Fruit fly (Drosophila melanogaster) whole organism, larva: ENCODE results near the gene CecA2.

Source experiments
- noc ChIP-seq: fragments of 200-800 bp; sonication (Bioruptor generic); optimal IDR thresholded peaks from 3 replicates; lab custom pipeline; 2019; ENCODE audit warnings: missing biosample characterization, mild to moderate bottlenecking, missing genetic modification characterization, moderate library complexity

CecA2 gene

DNA sequence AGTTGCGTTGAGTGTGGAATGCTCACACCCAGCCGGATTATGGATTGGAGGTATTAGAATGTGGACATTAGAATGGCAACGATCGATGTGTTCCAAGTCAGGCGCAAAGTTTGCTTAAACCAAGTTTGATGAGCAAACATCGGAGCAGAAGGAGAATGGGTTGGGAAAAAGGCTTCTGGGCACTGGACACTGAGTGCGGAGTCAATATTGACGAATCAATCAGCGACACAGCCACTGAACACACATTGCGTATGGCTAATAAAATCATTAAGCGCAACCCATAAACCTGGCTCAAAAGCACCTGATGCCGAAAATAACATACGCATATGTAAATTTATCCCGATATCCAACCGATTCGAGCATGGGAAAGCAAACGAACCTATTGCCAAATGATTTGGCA, 18.1 kb upstream of the CecA2 start:
- no peak for TF ChIP-seq noc (tag; lab: Kevin White, UChicago)

DNA sequence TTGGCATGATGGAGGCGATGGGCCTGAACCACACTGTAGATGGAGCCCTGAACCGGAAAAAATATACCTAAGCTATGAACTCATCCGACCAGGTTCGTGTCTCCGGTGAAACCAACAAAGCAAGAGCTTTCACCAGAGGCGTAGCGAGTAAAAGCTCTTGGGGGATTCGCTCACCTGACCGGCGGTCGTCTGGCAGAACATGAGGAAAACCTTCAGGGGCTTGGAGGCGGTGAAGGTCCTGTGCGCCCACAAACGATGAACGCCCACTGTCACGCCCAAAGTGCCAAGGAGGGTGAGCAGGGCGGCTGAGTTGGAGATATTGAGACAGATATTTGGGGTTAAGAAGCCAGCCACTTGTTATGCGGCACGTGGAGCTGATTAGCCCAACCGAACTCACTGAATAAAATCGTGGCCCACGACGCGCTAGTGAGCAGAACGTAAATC, 16.3 kb upstream of the CecA2 start:
- peak; percentile 72 for TF ChIP-seq noc (tag; lab: Kevin White, UChicago)

- TF ChIP-seq noc (tag; lab: Kevin White, UChicago) = no peak
These were observed 15.8 kb upstream of the CecA2 start, which contains the start of gene CG15531 for dm6 chr3R:30196128-30196527. CG15531 (minus strand) TSS chr3R:30196228.

DNA sequence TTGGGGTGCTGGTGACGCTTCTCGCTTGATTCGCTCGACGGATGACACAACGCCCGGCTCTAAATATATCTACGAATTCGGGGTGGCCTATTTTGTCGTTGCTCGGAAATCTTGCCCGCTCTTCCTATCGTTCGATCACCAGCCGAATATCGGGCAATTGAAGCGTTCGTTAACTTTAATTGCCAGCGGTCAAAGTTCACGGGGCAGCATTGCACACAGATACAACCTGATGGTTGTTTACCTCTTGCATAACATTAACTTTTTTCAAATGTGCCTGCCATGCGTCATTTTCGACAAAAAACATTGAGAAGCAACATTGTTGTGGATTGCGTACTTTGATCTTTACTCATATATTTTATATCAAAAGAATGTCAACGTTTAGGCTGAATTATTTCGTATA, 14.2 kb upstream of the CecA2 start:
- no peak for TF ChIP-seq noc (tag; lab: Kevin White, UChicago)

- TF ChIP-seq noc (tag; lab: Kevin White, UChicago) = peak; percentile 6
These were observed 13.2 kb upstream of the CecA2 start for dm6 chr3R:30198793-30199192.

DNA sequence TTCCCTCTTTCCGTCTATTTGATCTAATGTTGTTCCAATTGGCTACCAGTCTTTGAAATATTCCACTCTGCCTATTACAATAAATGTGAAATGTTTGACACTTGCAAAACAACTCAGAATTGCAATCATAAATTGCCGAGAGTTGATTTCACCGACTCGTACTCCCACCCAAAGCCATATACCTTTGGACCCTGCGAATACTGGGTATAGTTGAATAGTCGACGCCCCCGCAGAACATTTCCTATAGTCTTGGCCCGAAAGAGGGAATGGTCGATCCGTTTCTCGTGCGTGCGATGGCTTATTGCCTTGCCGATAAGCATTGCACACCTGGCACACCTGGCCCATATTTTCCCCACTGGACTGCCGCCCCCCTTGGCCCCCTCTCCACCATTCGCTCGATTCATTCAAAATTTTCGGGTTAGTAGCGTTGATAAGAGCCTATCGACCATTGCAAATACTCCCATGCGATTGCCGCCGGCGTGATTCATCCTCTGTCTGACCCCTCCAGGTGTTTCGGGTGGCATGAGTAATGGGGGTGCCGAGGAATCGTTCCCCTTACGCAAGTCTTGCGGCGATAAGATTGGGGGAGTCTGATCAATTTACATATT, 11.8 kb upstream of the CecA2 start:
- TF ChIP-seq noc (tag; lab: Kevin White, UChicago) = no peak

DNA sequence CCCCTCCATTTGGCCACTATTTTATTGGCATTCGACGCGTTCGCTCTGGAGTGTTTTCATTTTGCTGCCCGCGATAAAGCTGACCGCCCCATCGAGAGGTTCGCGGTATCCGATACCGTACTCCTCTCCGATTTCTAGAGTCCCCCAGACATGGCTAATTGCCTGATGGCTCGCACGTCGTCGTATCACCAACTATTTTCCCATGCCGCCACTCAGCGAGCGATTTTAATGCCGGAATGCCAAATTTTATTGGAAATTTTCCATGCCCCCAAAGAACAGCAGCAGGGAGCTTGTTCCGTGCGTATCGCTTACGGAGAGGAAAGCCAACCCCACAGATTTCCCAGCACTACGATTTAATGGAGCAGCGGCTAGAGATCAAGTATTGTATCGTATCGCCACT, 10.9 kb upstream of the CecA2 start:
- no peak for TF ChIP-seq noc (tag; lab: Kevin White, UChicago)

- no peak for TF ChIP-seq noc (tag; lab: Kevin White, UChicago)
These were observed 9.2 kb upstream of the CecA2 start, which contains the start of gene CG9743 for dm6 chr3R:30202898-30203103. CG9743 (minus strand) TSS chr3R:30202998.

DNA sequence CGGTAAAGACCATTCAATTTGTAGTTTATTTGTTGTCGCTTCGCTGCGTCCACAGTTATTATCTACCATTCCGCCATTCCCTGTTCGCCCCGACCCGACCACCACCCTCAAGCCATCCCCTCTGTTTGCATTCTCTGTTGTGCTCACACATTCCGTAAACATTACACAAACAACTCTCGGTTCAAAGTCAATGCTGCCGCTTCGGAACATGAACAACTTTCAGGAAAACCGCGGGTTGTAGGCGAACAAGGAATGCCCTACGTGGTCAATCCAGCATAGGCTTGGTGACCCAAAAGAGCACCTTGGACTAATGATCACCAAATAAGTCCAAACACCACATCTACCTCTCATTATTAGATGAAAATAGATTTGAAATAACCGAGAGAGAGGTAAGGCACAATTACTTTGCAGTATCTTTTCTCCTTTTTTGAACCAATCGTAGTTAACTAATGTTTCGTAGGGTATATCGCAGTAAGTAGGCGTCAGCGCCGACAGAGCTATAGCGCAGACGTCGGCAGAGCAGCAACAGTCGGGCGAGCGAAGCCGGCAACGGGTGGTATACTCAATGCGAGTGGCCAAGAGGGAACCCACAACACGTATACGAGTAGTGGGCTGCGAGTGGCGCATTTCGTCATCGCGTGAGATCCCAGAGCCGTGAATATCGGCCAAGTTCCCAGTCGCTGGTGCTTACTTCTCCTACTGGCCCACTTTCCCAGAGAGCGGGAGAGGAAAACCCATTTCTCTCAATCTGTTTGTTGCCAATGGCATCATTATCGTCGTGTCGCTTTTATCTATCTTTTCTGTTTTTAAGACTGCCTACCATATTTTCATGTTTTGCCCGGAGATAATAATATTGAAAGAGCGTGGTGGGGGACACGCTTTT, 8.6 kb upstream of the CecA2 start:
- TF ChIP-seq noc (tag; lab: Kevin White, UChicago) = peak; percentile 97

- no peak for TF ChIP-seq noc (tag; lab: Kevin White, UChicago)
These were observed 7.9 kb upstream of the CecA2 start for dm6 chr3R:30204004-30204603.

dm6 chr3R:30205946-30206345, 6.0 kb upstream of the CecA2 start:
- TF ChIP-seq noc (tag; lab: Kevin White, UChicago) = no peak

DNA sequence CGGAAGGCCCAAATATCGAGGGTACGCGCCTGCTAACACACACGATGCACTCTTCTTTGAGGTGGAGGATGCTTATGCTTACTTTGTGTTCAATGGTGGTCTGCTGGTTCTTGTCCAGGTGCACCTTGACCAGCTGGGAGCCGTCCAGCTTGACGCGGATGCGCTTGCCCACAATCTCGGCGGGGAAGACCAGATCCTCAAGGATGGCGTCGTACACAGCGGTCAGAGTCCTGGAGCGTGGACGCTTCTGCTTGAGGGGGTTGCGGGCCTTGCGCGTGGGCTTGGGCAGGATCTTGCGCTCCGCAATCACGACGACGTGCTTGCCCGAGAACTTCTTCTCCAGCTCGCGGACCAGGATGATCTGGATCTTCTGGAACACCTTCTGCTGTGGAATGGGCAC, 3.9 kb upstream of the CecA2 start:
- no peak for TF ChIP-seq noc (tag; lab: Kevin White, UChicago)

dm6 chr3R:30208766-30209484, 3.0 kb upstream of the CecA2 start, which contains the start of gene RpS7:
RpS7 (minus strand) TSS chr3R:30209020.
- peak; percentile 64 for TF ChIP-seq noc (tag; lab: Kevin White, UChicago)

DNA sequence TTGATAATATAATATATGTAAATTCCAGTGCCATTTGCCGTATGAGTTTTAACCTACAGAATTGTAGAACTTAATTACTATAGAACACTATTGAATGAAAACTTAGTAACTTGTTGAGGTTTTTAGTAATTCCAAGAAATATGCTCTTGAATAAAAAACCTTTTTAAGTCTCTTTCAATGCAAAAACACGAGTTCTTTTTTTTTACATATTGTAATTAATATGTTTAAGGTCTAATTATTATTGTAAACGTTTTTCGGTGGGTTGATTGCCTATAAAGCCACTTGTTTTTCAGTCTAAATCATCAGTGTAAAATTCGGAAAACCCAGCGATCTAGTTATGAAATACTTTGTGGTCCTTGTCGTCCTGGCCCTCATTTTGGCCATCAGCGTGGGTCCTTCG, 2.3 kb upstream of the CecA2 start, which contains the start of gene Anp:
Anp (plus strand) TSS at position 301 of the 400 bp plus-strand sequence.
- no peak for TF ChIP-seq noc (tag; lab: Kevin White, UChicago)

dm6 chr3R:30210560-30210959, 1.4 kb upstream of the CecA2 start, which contains the start of gene CecA1:
CecA1 (plus strand) TSS chr3R:30210874.
- TF ChIP-seq noc (tag; lab: Kevin White, UChicago) = no peak

DNA sequence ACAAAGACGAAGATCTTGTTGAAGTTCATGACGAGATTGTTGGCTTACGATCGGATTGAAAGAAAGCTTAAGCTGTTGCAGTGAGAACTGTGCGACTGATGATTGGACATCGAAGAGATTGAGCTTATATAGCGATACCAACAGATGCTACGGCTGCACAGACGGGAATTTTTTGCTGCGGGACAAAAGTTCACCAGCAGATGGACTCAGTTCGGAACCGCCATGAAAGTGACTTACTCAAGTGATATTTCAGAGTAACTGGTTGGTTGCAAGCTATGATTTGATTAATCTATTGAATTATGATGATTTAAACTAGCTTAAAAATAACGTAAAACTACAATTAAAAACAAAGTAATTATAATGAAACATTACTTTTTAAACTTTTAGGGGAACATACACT, 1.7 kb downstream of the CecA2 start, which contains the start of gene CecB:
CecB (minus strand) TSS at position 101 of the 400 bp plus-strand sequence.
- no peak for TF ChIP-seq noc (tag; lab: Kevin White, UChicago)
